Worm (Caenorhabditis elegans) whole organism, L1 larva: ENCODE data around the gene F34D10.9.

Experiments used
- C16A3.4 ChIP-seq: fragments of 150-350 bp; optimal IDR thresholded peaks from 2 replicates; lab custom pipeline; 2014; ENCODE audit warnings: missing biosample characterization, missing genetic modification characterization
- hlh-4 ChIP-seq: sonication (generic microtip); optimal IDR thresholded peaks from 2 replicates; lab custom pipeline; 2016; ENCODE audit warnings: mild to moderate bottlenecking, missing genetic modification characterization, missing compliant biosample characterization
- nhr-77 ChIP-seq: fragments of 150-350 bp; optimal IDR thresholded peaks from 2 replicates; lab custom pipeline; 2014; ENCODE audit warnings: missing biosample characterization, missing genetic modification characterization
- nhr-84 ChIP-seq: sonication (generic microtip); optimal IDR thresholded peaks from 2 replicates; lab custom pipeline; 2017; ENCODE audit warnings: missing biosample characterization, missing genetic modification characterization
- rnt-1 ChIP-seq: sonication (generic microtip); optimal IDR thresholded peaks from 2 replicates; lab custom pipeline; 2016; ENCODE audit warnings: mild to moderate bottlenecking, missing genetic modification characterization, moderate library complexity, missing compliant biosample characterization
- vab-15 ChIP-seq: sonication (generic microtip); optimal IDR thresholded peaks from 2 replicates; lab custom pipeline; 2017; ENCODE audit warnings: missing genotype, mild to moderate bottlenecking, missing genetic modification characterization, missing compliant biosample characterization

DNA sequence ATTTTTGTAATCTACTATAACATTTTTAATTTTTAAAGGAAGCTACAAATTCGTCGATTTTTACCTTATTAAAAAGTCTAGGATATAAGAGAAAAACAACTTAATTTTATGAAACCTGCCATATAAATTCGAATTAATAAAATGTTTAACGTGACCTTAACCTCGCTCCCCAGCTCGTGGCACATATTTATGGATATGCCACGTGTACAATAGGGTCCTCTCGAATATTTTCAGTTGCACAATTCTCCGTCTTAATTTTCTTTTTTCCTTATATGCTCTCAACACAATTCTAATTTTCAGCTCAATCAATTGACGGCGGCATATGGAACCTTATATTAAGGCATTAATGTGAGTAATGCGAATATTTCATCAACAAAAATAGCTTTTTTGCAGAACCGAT lies 6.9 kb upstream of the F34D10.9 start, which contains the start of gene F34D10.4:
- TF ChIP-seq nhr-77 (tag; lab: Kevin White, UChicago) (no peak), hlh-4 (tag; lab: Kevin White, UChicago) (no peak), C16A3.4 (tag; lab: Kevin White, UChicago) (no peak), nhr-84 (tag; lab: Kevin White, UChicago) (no peak), rnt-1 (tag; lab: Kevin White, UChicago) (no peak), vab-15 (no peak)
